Fruit fly (Drosophila melanogaster) whole organism: ENCODE results near the gene CG43232.

Experiments used
- EcR ChIP-seq, 2 experiments: fragments of >200 bp; optimal IDR thresholded peaks; 2 replicates each; lab custom pipeline; 2017; ENCODE audit warnings: missing biosample characterization in 2 of 2, missing genetic modification characterization in 2 of 2, missing genetic modification reagents in 2 of 2
- pan ChIP-seq: fragments of >200 bp; optimal IDR thresholded peaks from 2 replicates; lab custom pipeline; 2017
- psq ChIP-seq: fragments of >200 bp; optimal IDR thresholded peaks from 2 replicates; lab custom pipeline; 2017
- usp ChIP-seq: fragments of >200 bp; optimal IDR thresholded peaks from 2 replicates; lab custom pipeline; 2017; ENCODE audit warnings: missing biosample characterization, missing genetic modification characterization, mixed read lengths

- TF ChIP-seq EcR (GFP tag; optimal IDR thresholded peaks at IDR 0.05; lab: Kevin White, UChicago) (no peak), pan (lab: Kevin White, UChicago) (no peak), usp (GFP tag; lab: Kevin White, UChicago) (no peak), psq (no peak)
Observed at dm6 chr2L:6941731-6942130, 9.8 kb downstream of the CG43232 start.
